Fruit fly (Drosophila melanogaster): ENCODE results near the gene CG17672.

CG17672 gene

dm6 chr3L:13015823-13016465 is 12.8 kb upstream of the CG17672 start, which contains the start of gene CG11267 (continued):
- TF ChIP-seq p53 (GFP tag; optimal IDR thresholded peaks at IDR 0.05) (peak; percentile 47), CG11093 (GFP tag; IDR thresholded peaks at IDR 0.05) (peak; percentile 65; the same call in 1 of the 3 replicates), org-1 (GFP tag; optimal IDR thresholded peaks at IDR 0.05) (peak; percentile 53), wek (GFP tag; optimal IDR thresholded peaks at IDR 0.05) (peak; percentile 74), Max (GFP tag; optimal IDR thresholded peaks at IDR 0.05) (peak; percentile 84), aop (GFP tag; IDR thresholded peaks at IDR 0.05) (peak; percentile 85), CG1792 (GFP tag; optimal IDR thresholded peaks at IDR 0.05) (peak; percentile 74), Tbp (GFP tag; optimal IDR thresholded peaks at IDR 0.05) (no peak), Fer3 (tag; optimal IDR thresholded peaks at IDR 0.05) (peak; percentile 93), ind (GFP tag; optimal IDR thresholded peaks at IDR 0.05) (peak; percentile 89), CG10209 (GFP tag; optimal IDR thresholded peaks at IDR 0.05) (peak; percentile 75), Camta (GFP tag; optimal IDR thresholded peaks at IDR 0.05) (peak; percentile 59), CG17612 (GFP tag; IDR thresholded peaks at IDR 0.05) (peak; percentile 70), onecut (GFP tag; IDR thresholded peaks at IDR 0.05) (peak; percentile 84), trem (tag; optimal IDR thresholded peaks at IDR 0.05) (peak; percentile 66), CG9797 (GFP tag; optimal IDR thresholded peaks at IDR 0.05) (peak; percentile 36), CG18011 (GFP tag; optimal IDR thresholded peaks at IDR 0.05) (peak; percentile 19), CG15479 (GFP tag; optimal IDR thresholded peaks at IDR 0.05) (no peak), CG17361 (GFP tag; IDR thresholded peaks at IDR 0.05) (peak; percentile 85), CG17385 (GFP tag; optimal IDR thresholded peaks at IDR 0.05) (peak; percentile 72), Dp (GFP tag; optimal IDR thresholded peaks at IDR 0.05) (no peak), Oaz (GFP tag; IDR thresholded peaks at IDR 0.05) (peak; percentile 95), CG15011 (GFP tag; optimal IDR thresholded peaks at IDR 0.05) (peak; percentile 72), CG6175 (GFP tag; IDR thresholded peaks at IDR 0.05) (peak; percentile 82), corto (GFP tag; optimal IDR thresholded peaks at IDR 0.05) (peak; percentile 35), abd-A (tag; optimal IDR thresholded peaks at IDR 0.05) (no peak), CG3995 (GFP tag; optimal IDR thresholded peaks at IDR 0.05) (peak; percentile 42), CG30020 (tag; optimal IDR thresholded peaks at IDR 0.05) (peak; percentile 71), pan (optimal IDR thresholded peaks at IDR 0.05) (no peak), pan (GFP tag; optimal IDR thresholded peaks at IDR 0.05 in 1 of 2, IDR thresholded peaks at IDR 0.05 in 1 of 2) (peak in 1 of 2 experiments; percentile 93), CG1024 (GFP tag; IDR thresholded peaks at IDR 0.05) (peak; percentile 91), MTF-1 (GFP tag; optimal IDR thresholded peaks at IDR 0.05; ENCODE audit: borderline replicate concordance) (peak; percentile 71), CG30403 (GFP tag; optimal IDR thresholded peaks at IDR 0.05) (peak; percentile 88), CrebB (tag; optimal IDR thresholded peaks at IDR 0.05) (peak; percentile 59), PHDP (tag; optimal IDR thresholded peaks at IDR 0.05) (peak; percentile 81), ftz-f1 (GFP tag; optimal IDR thresholded peaks at IDR 0.05) (no peak), NK7.1 (GFP tag; optimal IDR thresholded peaks at IDR 0.05) (peak; percentile 71), Rfx (GFP tag; IDR thresholded peaks at IDR 0.05) (peak; percentile 95), CG9609 (GFP tag; optimal IDR thresholded peaks at IDR 0.05) (peak; percentile 77), CG15514 (GFP tag; optimal IDR thresholded peaks at IDR 0.05) (peak; percentile 77), br (optimal IDR thresholded peaks at IDR 0.05) (no peak), Meics (GFP tag; optimal IDR thresholded peaks at IDR 0.05) (peak; percentile 90), stwl (tag; optimal IDR thresholded peaks at IDR 0.05) (peak; percentile 35), CG3847 (GFP tag; IDR thresholded peaks at IDR 0.05) (peak; percentile 78), CG1647 (GFP tag; optimal IDR thresholded peaks at IDR 0.05) (peak; percentile 84), kni (GFP tag; optimal IDR thresholded peaks at IDR 0.05) (no peak), ac (GFP tag; optimal IDR thresholded peaks at IDR 0.05) (no peak), CG17359 (tag; optimal IDR thresholded peaks at IDR 0.05) (peak; percentile 90), CG9727 (GFP tag; optimal IDR thresholded peaks at IDR 0.05) (peak; percentile 82), CG18599 (GFP tag; optimal IDR thresholded peaks at IDR 0.05) (peak; percentile 92)

Data from whole organism, embryonic.